Fruit fly (Drosophila melanogaster) whole organism, embryonic: ENCODE data around the gene rin.
A peak's percentile ranks its signal among the peaks of the same experiment; 100 is the strongest.

ENCODE experiments used
- Asciz ChIP-seq: fragments of 200-800 bp; sonication (Bioruptor generic); optimal IDR thresholded peaks from 2 replicates; lab custom pipeline; 2017; ENCODE audit warnings: missing biosample characterization, mild to moderate bottlenecking, missing genetic modification characterization, missing genetic modification reagents
- CG10147 ChIP-seq: fragments of 200-800 bp; sonication (Bioruptor generic); optimal IDR thresholded peaks from 2 replicates; lab custom pipeline; 2019; ENCODE audit warnings: missing biosample characterization, mild to moderate bottlenecking, missing genetic modification characterization, moderate library complexity
- CG10366 ChIP-seq: fragments of 200-800 bp; sonication (Bioruptor generic); IDR thresholded peaks from 2 replicates; pipeline ENCODE4 v1.3.6; 2022; ENCODE audit warnings: missing biosample characterization, missing genetic modification characterization
- CG10543 ChIP-seq: fragments of 200-800 bp; sonication (Bioruptor generic); optimal IDR thresholded peaks from 3 replicates; lab custom pipeline; 2017; ENCODE audit warnings: missing biosample characterization, mild to moderate bottlenecking, missing genetic modification characterization, moderate library complexity
- CG12219 ChIP-seq: fragments of 200-800 bp; sonication (Bioruptor generic); optimal IDR thresholded peaks from 3 replicates; lab custom pipeline; 2018; ENCODE audit warnings: missing biosample characterization, mild to moderate bottlenecking, missing genetic modification characterization
- CG12659 ChIP-seq: fragments of 200-800 bp; sonication (Bioruptor generic); optimal IDR thresholded peaks from 3 replicates; lab custom pipeline; 2017; ENCODE audit warnings: mild to moderate bottlenecking, missing biosample characterization, missing genetic modification reagents, missing genetic modification characterization
- CG12942 ChIP-seq: fragments of 200-800 bp; sonication (Bioruptor generic); optimal IDR thresholded peaks from 3 replicates; lab custom pipeline; 2016; ENCODE audit warnings: missing biosample characterization, missing genetic modification characterization
- CG13123 ChIP-seq: fragments of 200-800 bp; sonication (Bioruptor generic); optimal IDR thresholded peaks from 2 replicates; lab custom pipeline; 2016; ENCODE audit warnings: missing biosample characterization, missing genetic modification characterization
- CG13287 ChIP-seq: fragments of 200-800 bp; sonication (Bioruptor generic); IDR thresholded peaks from 2 replicates; pipeline ENCODE4 v1.3.6; 2022; ENCODE audit warnings: missing biosample characterization, missing genetic modification characterization; ENCODE audit not compliant: partially characterized antibody
- CG13894 ChIP-seq: fragments of 200-800 bp; sonication (Bioruptor generic); optimal IDR thresholded peaks from 3 replicates; lab custom pipeline; 2018; ENCODE audit warnings: missing biosample characterization, mild to moderate bottlenecking, missing genetic modification characterization, moderate library complexity
- CG17359 ChIP-seq: fragments of 200-800 bp; sonication (Bioruptor generic); optimal IDR thresholded peaks from 3 replicates; lab custom pipeline; 2018; ENCODE audit warnings: missing biosample characterization, mild to moderate bottlenecking, missing genetic modification characterization, moderate library complexity
- CG2202 ChIP-seq: fragments of 200-800 bp; sonication (Bioruptor generic); optimal IDR thresholded peaks from 2 replicates; lab custom pipeline; 2018; ENCODE audit warnings: missing biosample characterization, mild to moderate bottlenecking, missing genetic modification characterization
- CG2678 ChIP-seq: fragments of 200-800 bp; sonication (Bioruptor generic); optimal IDR thresholded peaks from 3 replicates; lab custom pipeline; 2019; ENCODE audit warnings: missing biosample characterization, mild to moderate bottlenecking, missing genetic modification characterization, moderate library complexity
- CG3281 ChIP-seq: fragments of 200-800 bp; sonication (Bioruptor generic); optimal IDR thresholded peaks from 3 replicates; lab custom pipeline; 2017; ENCODE audit warnings: missing biosample characterization, mild to moderate bottlenecking, missing genetic modification characterization
- CG3838 ChIP-seq: fragments of 200-800 bp; sonication (Bioruptor generic); optimal IDR thresholded peaks from 3 replicates; lab custom pipeline; 2016; ENCODE audit warnings: missing biosample characterization, missing genetic modification characterization
- CG6689 ChIP-seq: fragments of 200-800 bp; sonication (Bioruptor generic); IDR thresholded peaks from 2 replicates; pipeline ENCODE4 v1.3.6; 2022; ENCODE audit warnings: missing biosample characterization, missing genetic modification characterization
- CG7271 ChIP-seq: fragments of 200-800 bp; sonication (Bioruptor generic); optimal IDR thresholded peaks from 2 replicates; lab custom pipeline; 2018; ENCODE audit warnings: missing biosample characterization, mild to moderate bottlenecking, missing genetic modification characterization, moderate library complexity
- CG7357 ChIP-seq: fragments of 200-800 bp; sonication (Bioruptor generic); IDR thresholded peaks from 3 replicates; pipeline ENCODE4 v1.3.6; 2022; ENCODE audit warnings: missing biosample characterization, missing genetic modification characterization
- CG8359 ChIP-seq: fragments of 200-800 bp; sonication (Bioruptor generic); optimal IDR thresholded peaks from 2 replicates; lab custom pipeline; 2017; ENCODE audit warnings: missing biosample characterization, mild to moderate bottlenecking, missing genetic modification characterization, borderline replicate concordance
- Chrac-16 ChIP-seq: fragments of 200-800 bp; sonication (Bioruptor generic); optimal IDR thresholded peaks from 3 replicates; lab custom pipeline; 2016; ENCODE audit warnings: missing biosample characterization, missing genetic modification characterization
- Eip74EF ChIP-seq, 2 experiments: fragments of 200-800 bp in 1 of 2; fragments of >200 bp in 1 of 2; sonication (Bioruptor generic) in 1 of 2; optimal IDR thresholded peaks; 2 replicates each; lab custom pipeline; 2017 to 2019; ENCODE audit warnings: missing biosample characterization in 2 of 2, missing genetic modification characterization in 2 of 2, mild to moderate bottlenecking in 1 of 2, moderate library complexity in 1 of 2
- Fer1 ChIP-seq: fragments of 200-800 bp; sonication (Bioruptor generic); optimal IDR thresholded peaks from 2 replicates; lab custom pipeline; 2017; ENCODE audit warnings: missing biosample characterization, mild to moderate bottlenecking, missing genetic modification characterization
- HLH3B ChIP-seq: fragments of 200-800 bp; sonication (Bioruptor generic); IDR thresholded peaks from 2 replicates; pipeline ENCODE4 v1.3.6; 2022; ENCODE audit warnings: missing biosample characterization, missing genetic modification characterization
- HLH4C ChIP-seq: fragments of 200-800 bp; sonication (Bioruptor generic); IDR thresholded peaks from 3 replicates; pipeline ENCODE4 v1.3.6; 2022; ENCODE audit warnings: missing biosample characterization, missing genetic modification characterization; ENCODE audit not compliant: partially characterized antibody
- Hand ChIP-seq: fragments of 200-800 bp; sonication (Bioruptor generic); optimal IDR thresholded peaks from 2 replicates; lab custom pipeline; 2017; ENCODE audit warnings: mild to moderate bottlenecking, missing biosample characterization, missing genetic modification reagents, missing genetic modification characterization
- Hr3 ChIP-seq: fragments of 200-800 bp; sonication (Bioruptor generic); optimal IDR thresholded peaks from 3 replicates; lab custom pipeline; 2016; ENCODE audit warnings: missing biosample characterization, missing genetic modification characterization
- Hr39 ChIP-seq: fragments of >200 bp; optimal IDR thresholded peaks from 2 replicates; lab custom pipeline; 2017
- Optix ChIP-seq: fragments of 200-800 bp; sonication (Bioruptor generic); IDR thresholded peaks from 3 replicates; pipeline ENCODE4 v1.3.6; 2022; ENCODE audit warnings: missing biosample characterization, missing genetic modification characterization
- Rx ChIP-seq: fragments of 200-800 bp; sonication (Bioruptor generic); IDR thresholded peaks from 2 replicates; pipeline ENCODE4 v1.3.6; 2022; ENCODE audit warnings: missing biosample characterization, missing genetic modification characterization
- amos ChIP-seq: fragments of 200-800 bp; sonication (Bioruptor generic); IDR thresholded peaks from 2 replicates; pipeline ENCODE4 v1.3.6; 2022; ENCODE audit warnings: missing biosample characterization, missing genetic modification characterization; ENCODE audit not compliant: partially characterized antibody
- btn ChIP-seq: fragments of 200-800 bp; sonication (Bioruptor generic); optimal IDR thresholded peaks from 2 replicates; lab custom pipeline; 2016; ENCODE audit warnings: missing biosample characterization, missing genetic modification characterization
- dati ChIP-seq: fragments of 200-800 bp; sonication (Bioruptor generic); IDR thresholded peaks from 2 replicates; pipeline ENCODE4 v1.3.6; 2022; ENCODE audit warnings: missing biosample characterization, missing genetic modification characterization
- dysf ChIP-seq: fragments of 200-800 bp; sonication (Bioruptor generic); IDR thresholded peaks from 3 replicates; pipeline ENCODE4 v1.3.6; 2022; ENCODE audit warnings: missing biosample characterization, missing genetic modification characterization
- gcm ChIP-seq: fragments of 200-800 bp; sonication (Bioruptor generic); optimal IDR thresholded peaks from 2 replicates; lab custom pipeline; 2019; ENCODE audit warnings: missing biosample characterization, mild to moderate bottlenecking, missing genetic modification characterization, moderate library complexity
- grn ChIP-seq: fragments of 200-800 bp; sonication (Bioruptor generic); optimal IDR thresholded peaks from 3 replicates; lab custom pipeline; 2017; ENCODE audit warnings: missing biosample characterization, missing genetic modification characterization
- gro ChIP-seq: fragments of 200-800 bp; sonication (Bioruptor generic); optimal IDR thresholded peaks from 2 replicates; lab custom pipeline; 2016; ENCODE audit warnings: missing biosample characterization, missing genetic modification characterization
- gsb ChIP-seq: fragments of 200-800 bp; sonication (Bioruptor generic); IDR thresholded peaks from 2 replicates; pipeline ENCODE4 v1.3.6; 2022; ENCODE audit warnings: missing biosample characterization, missing genetic modification characterization
- ham ChIP-seq: fragments of 200-800 bp; sonication (Bioruptor generic); IDR thresholded peaks from 2 replicates; pipeline ENCODE4 v1.3.6; 2022; ENCODE audit warnings: missing biosample characterization, missing genetic modification characterization
- hkb ChIP-seq, 2 experiments: fragments of 200-800 bp in 1 of 2; fragments of >200 bp in 1 of 2; sonication (Bioruptor generic) in 1 of 2; IDR thresholded peaks in 1 of 2; optimal IDR thresholded peaks in 1 of 2; 2 replicates each; pipeline versions ENCODE4 v1.3.6 to Lab custom; 2017 to 2022; ENCODE audit warnings: missing biosample characterization in 1 of 2, missing genetic modification characterization in 1 of 2
- klu ChIP-seq: fragments of 200-800 bp; sonication (Bioruptor generic); IDR thresholded peaks from 2 replicates; pipeline ENCODE4 v1.3.6; 2022; ENCODE audit warnings: missing biosample characterization, missing genetic modification characterization
- lab ChIP-seq: fragments of 200-800 bp; sonication (Bioruptor generic); optimal IDR thresholded peaks from 3 replicates; lab custom pipeline; 2017; ENCODE audit warnings: missing biosample characterization, missing genetic modification characterization, mild to moderate bottlenecking, moderate library complexity, missing genetic modification reagents
- mld ChIP-seq: fragments of 200-800 bp; sonication (Bioruptor generic); IDR thresholded peaks from 3 replicates; pipeline ENCODE4 v1.3.6; 2022; ENCODE audit warnings: missing biosample characterization, missing genetic modification characterization; ENCODE audit not compliant: partially characterized antibody
- nerfin-1 ChIP-seq: fragments of 200-800 bp; sonication (Bioruptor generic); optimal IDR thresholded peaks from 3 replicates; lab custom pipeline; 2019; ENCODE audit warnings: missing biosample characterization, mild to moderate bottlenecking, missing genetic modification characterization, moderate library complexity
- peb ChIP-seq: fragments of 200-800 bp; sonication (Bioruptor generic); IDR thresholded peaks from 2 replicates; pipeline ENCODE4 v1.3.6; 2022; ENCODE audit warnings: missing biosample characterization, missing genetic modification characterization
- schlank ChIP-seq: fragments of 200-800 bp; sonication (Bioruptor generic); optimal IDR thresholded peaks from 2 replicates; lab custom pipeline; 2018; ENCODE audit warnings: missing biosample characterization, mild to moderate bottlenecking, missing genetic modification characterization
- sens-2 ChIP-seq: fragments of 200-800 bp; sonication (Bioruptor generic); IDR thresholded peaks from 2 replicates; pipeline ENCODE4 v1.3.6; 2022; ENCODE audit warnings: missing biosample characterization, missing genetic modification characterization
- stc ChIP-seq: fragments of 200-800 bp; sonication (Bioruptor generic); IDR thresholded peaks from 2 replicates; pipeline ENCODE4 v1.3.6; 2022; ENCODE audit warnings: missing biosample characterization, missing genetic modification characterization
- sug ChIP-seq: fragments of 200-800 bp; optimal IDR thresholded peaks from 2 replicates; lab custom pipeline; 2019; ENCODE audit warnings: missing biosample characterization, mild to moderate bottlenecking, missing genetic modification characterization, moderate library complexity
- tup ChIP-seq: fragments of 200-800 bp; sonication (Bioruptor generic); optimal IDR thresholded peaks from 2 replicates; lab custom pipeline; 2016; ENCODE audit warnings: missing biosample characterization, mild to moderate bottlenecking, missing genetic modification characterization, moderate library complexity
- zen2 ChIP-seq: fragments of 200-800 bp; sonication (Bioruptor generic); IDR thresholded peaks from 3 replicates; pipeline ENCODE4 v1.3.6; 2022; ENCODE audit warnings: missing biosample characterization, missing genetic modification characterization; ENCODE audit not compliant: partially characterized antibody

Gene rin

DNA sequence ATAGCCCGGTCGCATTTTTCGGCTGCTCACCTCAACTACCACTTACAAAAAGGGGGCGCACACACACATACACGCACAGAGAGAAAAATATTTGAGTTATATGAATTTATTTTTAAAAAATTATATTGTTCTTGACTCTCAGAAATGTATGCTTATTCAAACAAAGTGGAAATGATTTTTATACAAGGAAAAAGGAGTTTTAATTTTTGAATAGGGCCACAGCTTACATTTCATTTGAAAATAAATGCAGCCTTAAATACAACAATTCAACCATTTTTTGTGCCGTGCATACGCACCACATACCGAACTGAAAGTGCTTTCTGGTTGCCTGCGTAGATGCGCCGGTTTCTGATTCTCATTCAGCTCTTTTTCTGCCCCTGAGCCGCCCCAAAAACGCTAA is 46.3 kb upstream of the rin start (continued):
- peak; percentile 61 for TF ChIP-seq CG2678 (tag; lab: Kevin White, UChicago)
- 0 out of 2 replicates have a peak, but pooled peaks have one; percentile 24 for TF ChIP-seq HLH3B (GFP tag; lab: Robert Waterston, UW)
- no peak for TF ChIP-seq Chrac-16
- TF ChIP-seq Optix (GFP tag; lab: Robert Waterston, UW): no peak
- TF ChIP-seq nerfin-1: no peak
- no peak for TF ChIP-seq CG2202 (tag; lab: Kevin White, UChicago)
- peak; percentile 68 for TF ChIP-seq Fer1 (GFP tag; lab: Kevin White, UChicago)
- no peak for TF ChIP-seq hkb (optimal IDR thresholded peaks at IDR 0.05; lab: Kevin White, UChicago)
- TF ChIP-seq hkb (GFP tag; IDR thresholded peaks at IDR 0.05; lab: Robert Waterston, UW): peak; percentile 57
- no peak for TF ChIP-seq CG12219 (GFP tag; lab: Kevin White, UChicago)
- no peak for TF ChIP-seq grn (GFP tag; lab: Kevin White, UChicago)
- TF ChIP-seq CG3838: no peak
- TF ChIP-seq CG8359 (GFP tag; lab: Kevin White, UChicago): no peak
- no peak for TF ChIP-seq CG10366 (GFP tag; lab: Robert Waterston, UW)
- no peak for TF ChIP-seq Eip74EF (GFP tag; optimal IDR thresholded peaks at IDR 0.05; lab: Kevin White, UChicago)
- TF ChIP-seq dati (GFP tag; lab: Robert Waterston, UW): no peak
- no peak for TF ChIP-seq tup
- no peak for TF ChIP-seq mld (GFP tag; lab: Robert Waterston, UW)
- TF ChIP-seq HLH4C (GFP tag; lab: Robert Waterston, UW): no peak
- peak; percentile 38; the same call in 1 of the 3 replicates for TF ChIP-seq CG7357 (GFP tag; lab: Robert Waterston, UW)
- TF ChIP-seq CG6689 (GFP tag; lab: Robert Waterston, UW): peak; percentile 47; the same call in 1 of the 2 replicates
- no peak for TF ChIP-seq peb
- TF ChIP-seq CG12942 (GFP tag; lab: Kevin White, UChicago): no peak
- peak; percentile 48 for TF ChIP-seq CG3281
- no peak for TF ChIP-seq sens-2
- TF ChIP-seq zen2 (GFP tag; lab: Robert Waterston, UW): no peak
- TF ChIP-seq Hr3 (GFP tag; lab: Kevin White, UChicago): no peak
- peak; percentile 18 for TF ChIP-seq CG17359
- no peak for TF ChIP-seq CG7271 (tag; lab: Kevin White, UChicago)
- TF ChIP-seq btn (GFP tag; lab: Kevin White, UChicago): no peak
- peak; percentile 26 for TF ChIP-seq Hand
- TF ChIP-seq ham (GFP tag; lab: Robert Waterston, UW): no peak
- TF ChIP-seq gsb (GFP tag; lab: Robert Waterston, UW): no peak
- TF ChIP-seq CG13894 (tag; lab: Kevin White, UChicago): no peak
- TF ChIP-seq CG10147 (GFP tag; lab: Kevin White, UChicago): no peak
- TF ChIP-seq amos (GFP tag; lab: Robert Waterston, UW): no peak
- no peak for TF ChIP-seq Asciz (GFP tag; lab: Kevin White, UChicago)
- peak; percentile 58; the same call in 1 of the 3 replicates for TF ChIP-seq dysf (GFP tag; lab: Robert Waterston, UW)
- TF ChIP-seq gro (GFP tag; lab: Kevin White, UChicago): no peak
- TF ChIP-seq sug: no peak
- TF ChIP-seq stc (GFP tag; lab: Robert Waterston, UW): 0 out of 2 replicates have a peak, but pooled peaks have one; percentile 37
- TF ChIP-seq CG13287: no peak
- peak; percentile 2 for TF ChIP-seq CG12659 (GFP tag; lab: Kevin White, UChicago)
- peak; percentile 73 for TF ChIP-seq lab
- TF ChIP-seq Rx: no peak
- TF ChIP-seq Hr39 (lab: Kevin White, UChicago): no peak
- TF ChIP-seq gcm: no peak
- no peak for TF ChIP-seq schlank
- TF ChIP-seq CG10543: no peak
- no peak for TF ChIP-seq klu (GFP tag; lab: Robert Waterston, UW)
- TF ChIP-seq CG13123: no peak
